Worm (Caenorhabditis elegans) whole organism, L2 larva: ENCODE data around the gene twk-48.

Experiments used
- C34F6.9 ChIP-seq: fragments of 150-350 bp; optimal IDR thresholded peaks from 2 replicates; lab custom pipeline; 2014; ENCODE audit warnings: missing biosample characterization, missing genetic modification characterization
- F13H6.1 ChIP-seq: sonication (generic microtip); optimal IDR thresholded peaks from 2 replicates; lab custom pipeline; 2016; ENCODE audit warnings: missing genetic modification characterization, missing compliant biosample characterization
- R02D3.7 ChIP-seq: fragments of 150-350 bp; optimal IDR thresholded peaks from 2 replicates; lab custom pipeline; 2014; ENCODE audit warnings: missing biosample characterization, missing genetic modification characterization
- Y55F3AM.14 ChIP-seq: fragments of 200-800 bp; sonication (Bioruptor generic); optimal IDR thresholded peaks from 2 replicates; lab custom pipeline; 2018; ENCODE audit warnings: mild to moderate bottlenecking, missing genetic modification characterization, missing compliant biosample characterization
- ZK546.5 ChIP-seq: sonication (generic microtip); optimal IDR thresholded peaks from 2 replicates; lab custom pipeline; 2017; ENCODE audit warnings: missing biosample characterization, missing genetic modification characterization
- alr-1 ChIP-seq: fragments of 150-350 bp; optimal IDR thresholded peaks from 2 replicates; lab custom pipeline; 2014; ENCODE audit warnings: missing biosample characterization, missing genetic modification characterization
- aly-2 ChIP-seq: fragments of 150-350 bp; optimal IDR thresholded peaks from 2 replicates; lab custom pipeline; 2014; ENCODE audit warnings: missing biosample characterization, missing genetic modification characterization
- ama-1 ChIP-seq: fragments of 150-350 bp; optimal IDR thresholded peaks from 2 replicates; lab custom pipeline; 2018; ENCODE audit warnings: inconsistent platforms
- blmp-1 ChIP-seq: sonication (generic microtip); optimal IDR thresholded peaks from 2 replicates; lab custom pipeline; 2017; ENCODE audit warnings: missing genetic modification characterization, mild to moderate bottlenecking, missing compliant biosample characterization, antibody characterized with exemption, moderate library complexity; ENCODE audit not compliant: insufficient read depth
- ceh-16 ChIP-seq: fragments of 150-350 bp; optimal IDR thresholded peaks from 2 replicates; lab custom pipeline; 2014; ENCODE audit warnings: missing biosample characterization, missing genetic modification characterization
- ceh-82 ChIP-seq: fragments of 150-350 bp; optimal IDR thresholded peaks from 2 replicates; lab custom pipeline; 2014; ENCODE audit warnings: missing biosample characterization, missing genetic modification characterization
- crh-2 ChIP-seq: sonication (generic microtip); optimal IDR thresholded peaks from 2 replicates; lab custom pipeline; 2017; ENCODE audit warnings: missing biosample characterization, missing genetic modification characterization
- dmd-4 ChIP-seq: sonication (generic microtip); optimal IDR thresholded peaks from 2 replicates; lab custom pipeline; 2017; ENCODE audit warnings: missing biosample characterization, missing genetic modification characterization
- egl-27 ChIP-seq: sonication (generic microtip); optimal IDR thresholded peaks from 3 replicates; lab custom pipeline; 2017; ENCODE audit warnings: missing biosample characterization, missing genetic modification reagents, missing genetic modification characterization
- elt-1 ChIP-seq: fragments of 150-350 bp; optimal IDR thresholded peaks from 2 replicates; lab custom pipeline; 2014; ENCODE audit warnings: missing biosample characterization, missing genetic modification characterization
- elt-3 ChIP-seq: sonication (generic microtip); optimal IDR thresholded peaks from 2 replicates; lab custom pipeline; 2017; ENCODE audit warnings: missing biosample characterization, missing genetic modification characterization
- fos-1 ChIP-seq: fragments of 150-350 bp; optimal IDR thresholded peaks from 2 replicates; lab custom pipeline; 2014; ENCODE audit warnings: missing biosample characterization, missing genetic modification characterization
- gmeb-1 ChIP-seq: fragments of 150-350 bp; optimal IDR thresholded peaks from 2 replicates; lab custom pipeline; 2014; ENCODE audit warnings: missing biosample characterization, missing genetic modification characterization
- lin-11 ChIP-seq: fragments of 150-350 bp; sonication (generic microtip); optimal IDR thresholded peaks from 2 replicates; lab custom pipeline; 2014; ENCODE audit warnings: missing biosample characterization, missing genetic modification characterization, inconsistent platforms, mixed read lengths
- lin-13 ChIP-seq: fragments of 150-350 bp; optimal IDR thresholded peaks from 2 replicates; lab custom pipeline; 2014; ENCODE audit warnings: missing biosample characterization, missing genetic modification reagents, missing genetic modification characterization
- lin-39 ChIP-seq: fragments of 150-350 bp; optimal IDR thresholded peaks from 2 replicates; lab custom pipeline; 2014; ENCODE audit warnings: missing biosample characterization, missing genetic modification reagents, missing genetic modification characterization
- lsy-2 ChIP-seq, 2 experiments: fragments of 150-350 bp in 1 of 2; sonication (generic microtip) in 1 of 2; optimal IDR thresholded peaks; 2 replicates each; lab custom pipeline; 2014 to 2017; ENCODE audit warnings: missing biosample characterization in 2 of 2, missing genetic modification characterization in 2 of 2
- mab-5 ChIP-seq: fragments of 150-350 bp; optimal IDR thresholded peaks from 2 replicates; lab custom pipeline; 2014; ENCODE audit warnings: missing biosample characterization, missing genetic modification characterization
- mbf-1 ChIP-seq: sonication (generic microtip); optimal IDR thresholded peaks from 2 replicates; lab custom pipeline; 2017; ENCODE audit warnings: missing biosample characterization, missing genetic modification characterization
- mdl-1 ChIP-seq, 2 experiments: fragments of 150-350 bp in 1 of 2; sonication (generic microtip) in 1 of 2; optimal IDR thresholded peaks; 2 replicates each; lab custom pipeline; 2017; ENCODE audit warnings: missing biosample characterization in 2 of 2, missing genetic modification characterization in 2 of 2
- nhr-10 ChIP-seq: sonication (generic microtip); optimal IDR thresholded peaks from 2 replicates; lab custom pipeline; 2017; ENCODE audit warnings: missing biosample characterization, missing genetic modification characterization
- nhr-11 ChIP-seq: fragments of 150-350 bp; optimal IDR thresholded peaks from 2 replicates; lab custom pipeline; 2014; ENCODE audit warnings: missing biosample characterization, missing genetic modification characterization
- nhr-12 ChIP-seq: fragments of 150-350 bp; optimal IDR thresholded peaks from 2 replicates; lab custom pipeline; 2014; ENCODE audit warnings: missing biosample characterization, missing genetic modification characterization
- nhr-129 ChIP-seq: fragments of 150-350 bp; optimal IDR thresholded peaks from 2 replicates; lab custom pipeline; 2014; ENCODE audit warnings: missing biosample characterization, missing genetic modification characterization
- nhr-21 ChIP-seq: fragments of 150-350 bp; optimal IDR thresholded peaks from 2 replicates; lab custom pipeline; 2014; ENCODE audit warnings: missing biosample characterization, missing genetic modification characterization
- nhr-23 ChIP-seq: fragments of 150-350 bp; optimal IDR thresholded peaks from 2 replicates; lab custom pipeline; 2014; ENCODE audit warnings: missing biosample characterization, missing genetic modification reagents, missing genetic modification characterization
- nhr-237 ChIP-seq: fragments of 150-350 bp; optimal IDR thresholded peaks from 2 replicates; lab custom pipeline; 2014; ENCODE audit warnings: missing biosample characterization, missing genetic modification characterization
- nhr-25 ChIP-seq: fragments of 150-350 bp; sonication (generic microtip); optimal IDR thresholded peaks from 3 replicates; lab custom pipeline; 2014; ENCODE audit warnings: missing biosample characterization, missing genetic modification characterization
- nhr-6 ChIP-seq: fragments of 150-350 bp; optimal IDR thresholded peaks from 2 replicates; lab custom pipeline; 2014; ENCODE audit warnings: missing biosample characterization, missing genetic modification characterization
- nhr-77 ChIP-seq: fragments of 150-350 bp; optimal IDR thresholded peaks from 2 replicates; lab custom pipeline; 2014; ENCODE audit warnings: missing biosample characterization, missing genetic modification characterization
- peb-1 ChIP-seq: fragments of 150-350 bp; optimal IDR thresholded peaks from 2 replicates; lab custom pipeline; 2014; ENCODE audit warnings: missing biosample characterization, missing genetic modification characterization
- sem-4 ChIP-seq: fragments of 150-350 bp; optimal IDR thresholded peaks from 2 replicates; lab custom pipeline; 2014; ENCODE audit warnings: missing biosample characterization, missing genetic modification reagents, missing genetic modification characterization
- skn-1 ChIP-seq: sonication (generic microtip); optimal IDR thresholded peaks from 2 replicates; lab custom pipeline; 2017; ENCODE audit warnings: missing biosample characterization, missing genetic modification characterization
- sma-3 ChIP-seq: sonication (generic microtip); optimal IDR thresholded peaks from 2 replicates; lab custom pipeline; 2016; ENCODE audit warnings: missing genetic modification reagents, missing genetic modification characterization, missing compliant biosample characterization
- sma-9 ChIP-seq, 2 experiments: fragments of 150-350 bp in 1 of 2; sonication (generic microtip) in 1 of 2; optimal IDR thresholded peaks; 2 replicates each; lab custom pipeline; 2014 to 2016; ENCODE audit warnings: missing genetic modification characterization in 2 of 2, mild to moderate bottlenecking in 1 of 2, missing biosample characterization in 1 of 2, missing compliant biosample characterization in 1 of 2, missing genetic modification reagents in 1 of 2, moderate library complexity in 1 of 2
- snpc-4 ChIP-seq: fragments of 150-350 bp; optimal IDR thresholded peaks from 2 replicates; lab custom pipeline; 2014; ENCODE audit warnings: missing biosample characterization, missing genetic modification characterization
- unc-39 ChIP-seq: fragments of 150-350 bp; optimal IDR thresholded peaks from 2 replicates; lab custom pipeline; 2014; ENCODE audit warnings: missing biosample characterization, missing genetic modification characterization
- unc-55 ChIP-seq: fragments of 150-350 bp; sonication (generic microtip); optimal IDR thresholded peaks from 3 replicates; lab custom pipeline; 2014; ENCODE audit warnings: missing biosample characterization, missing genetic modification reagents, missing genetic modification characterization
- unc-62 ChIP-seq: fragments of 150-350 bp; optimal IDR thresholded peaks from 2 replicates; lab custom pipeline; 2014; ENCODE audit warnings: missing biosample characterization, missing genetic modification reagents, missing genetic modification characterization
- zag-1 ChIP-seq: fragments of 150-350 bp; optimal IDR thresholded peaks from 2 replicates; lab custom pipeline; 2014; ENCODE audit warnings: missing biosample characterization, missing genetic modification characterization
- ztf-1 ChIP-seq: fragments of 200-800 bp; sonication (Bioruptor generic); conservative IDR thresholded peaks from 2 replicates; pipeline ENCODE4 v1.3.6; 2022; ENCODE audit warnings: missing genetic modification characterization, missing compliant biosample characterization
- ztf-11 ChIP-seq: sonication (generic microtip); optimal IDR thresholded peaks from 2 replicates; lab custom pipeline; 2017; ENCODE audit warnings: missing biosample characterization, missing genetic modification characterization
- ztf-4 ChIP-seq: fragments of 150-350 bp; optimal IDR thresholded peaks from 2 replicates; lab custom pipeline; 2014; ENCODE audit warnings: missing biosample characterization, missing genetic modification characterization

twk-48 gene

DNA sequence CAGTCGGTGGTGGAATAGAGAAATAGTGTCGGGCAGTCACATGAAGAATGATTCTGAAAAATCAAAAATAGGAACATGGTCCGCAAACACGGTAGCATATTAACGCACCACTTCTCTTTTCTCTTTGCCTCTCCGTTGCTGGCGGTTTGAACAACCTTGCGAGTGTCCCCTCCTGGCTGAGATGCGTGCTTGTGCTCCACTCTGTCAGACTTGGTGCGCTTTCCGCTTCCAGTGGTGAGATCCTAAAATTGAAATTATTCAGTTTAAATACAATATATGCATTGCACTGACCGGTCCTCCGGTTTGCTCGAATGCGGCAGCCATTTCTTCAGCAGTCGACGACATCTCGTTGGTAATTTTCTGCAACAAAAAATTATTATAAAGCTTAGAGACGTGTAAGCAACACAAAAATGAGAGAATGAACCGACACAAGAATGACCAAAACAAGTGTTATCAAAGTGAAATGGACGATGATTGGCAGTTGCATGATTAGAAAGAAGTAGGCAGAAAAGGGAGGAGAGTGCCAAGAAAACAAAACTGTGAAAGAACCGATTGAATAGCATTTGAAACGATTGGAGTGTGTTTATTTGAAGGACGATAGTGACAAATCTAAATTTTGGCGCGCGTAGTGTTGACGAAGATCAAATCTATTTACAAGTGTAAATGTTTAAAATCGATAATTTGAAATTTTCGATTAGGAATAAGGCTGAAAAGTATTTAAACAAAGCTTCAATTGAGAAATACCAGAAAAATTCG lies 35.3 kb upstream of the twk-48 start, which contains the start of gene ZK632.9:
Gene ZK632.9, minus strand, starts transcription at position 360 of the 756 bp plus-strand sequence.
- TF ChIP-seq gmeb-1 (tag; lab: Kevin White, UChicago): no peak
- TF ChIP-seq egl-27 (tag; lab: Kevin White, UChicago): no peak
- peak; percentile 7 for TF ChIP-seq nhr-10 (tag; lab: Kevin White, UChicago)
- TF ChIP-seq R02D3.7 (tag; lab: Kevin White, UChicago): no peak
- no peak for TF ChIP-seq peb-1 (tag; lab: Kevin White, UChicago)
- no peak for TF ChIP-seq ama-1 (lab: Kevin White, UChicago)
- peak; percentile 8 for TF ChIP-seq nhr-21 (tag; lab: Kevin White, UChicago)
- TF ChIP-seq fos-1: peak; percentile 35
- TF ChIP-seq mbf-1 (tag; lab: Kevin White, UChicago): no peak
- no peak for TF ChIP-seq ceh-82 (tag; lab: Kevin White, UChicago)
- TF ChIP-seq Y55F3AM.14: peak; percentile 9
- peak; percentile 11 for TF ChIP-seq unc-55 (GFP tag; lab: Kevin White, UChicago)
- TF ChIP-seq skn-1 (tag; lab: Kevin White, UChicago): peak; percentile 34
- no peak for TF ChIP-seq unc-39 (tag; lab: Kevin White, UChicago)
- no peak for TF ChIP-seq nhr-77
- peak; percentile 32 for TF ChIP-seq nhr-129 (tag; lab: Kevin White, UChicago)

DNA sequence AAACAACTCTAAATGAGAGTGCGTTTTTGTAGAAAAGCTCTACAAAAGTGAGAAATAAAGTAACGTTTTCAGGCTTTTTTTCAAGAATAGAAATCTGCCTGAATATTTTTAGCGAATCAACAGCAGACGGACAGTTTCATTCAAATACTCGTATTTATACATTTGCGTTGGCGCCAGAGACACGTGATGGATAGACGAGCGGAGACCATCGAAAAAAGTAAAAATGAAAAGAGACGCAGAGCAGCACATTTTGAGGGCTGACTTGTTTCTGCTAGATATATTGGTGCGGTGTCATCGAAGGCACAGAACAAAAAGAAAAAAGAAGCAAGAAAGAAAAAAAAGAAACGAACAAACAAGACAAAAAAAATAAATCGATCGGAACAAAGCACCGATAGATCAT lies 34.5 kb upstream of the twk-48 start:
- TF ChIP-seq mdl-1 (tag; optimal IDR thresholded peaks at IDR 0.05; lab: Kevin White, UChicago) (peak in 1 of 2 experiments; percentile 46), mbf-1 (tag; lab: Kevin White, UChicago) (no peak), lsy-2 (tag; optimal IDR thresholded peaks at IDR 0.05; lab: Kevin White, UChicago) (peak in 1 of 2 experiments; percentile 79), ZK546.5 (no peak), fos-1 (peak; percentile 3), nhr-21 (tag; lab: Kevin White, UChicago) (no peak), sma-9 (GFP tag; optimal IDR thresholded peaks at IDR 0.05; lab: Kevin White, UChicago) (peak; percentile 52), sma-9 (tag; optimal IDR thresholded peaks at IDR 0.05; lab: Kevin White, UChicago) (no peak), elt-3 (no peak), nhr-25 (tag; lab: Kevin White, UChicago) (no peak), sem-4 (tag; lab: Kevin White, UChicago) (peak; percentile 6), ama-1 (lab: Kevin White, UChicago) (peak; percentile 93), peb-1 (tag; lab: Kevin White, UChicago) (no peak), unc-39 (tag; lab: Kevin White, UChicago) (no peak), ztf-4 (peak; percentile 65), mab-5 (tag; lab: Kevin White, UChicago) (peak; percentile 32), C34F6.9 (peak; percentile 71), lin-11 (tag; lab: Kevin White, UChicago) (no peak), nhr-11 (tag; lab: Kevin White, UChicago) (no peak), sma-3 (peak; percentile 46), lin-39 (no peak), gmeb-1 (tag; lab: Kevin White, UChicago) (peak; percentile 23), nhr-6 (tag; lab: Kevin White, UChicago) (no peak), blmp-1 (tag; lab: Kevin White, UChicago) (no peak), egl-27 (tag; lab: Kevin White, UChicago) (no peak), R02D3.7 (tag; lab: Kevin White, UChicago) (no peak), crh-2 (peak; percentile 68), unc-62 (GFP tag; lab: Kevin White, UChicago) (no peak), aly-2 (no peak), ztf-11 (no peak), snpc-4 (tag; lab: Kevin White, UChicago) (no peak), elt-1 (tag; lab: Kevin White, UChicago) (no peak), nhr-129 (tag; lab: Kevin White, UChicago) (peak; percentile 83), skn-1 (tag; lab: Kevin White, UChicago) (no peak), nhr-77 (no peak), nhr-12 (tag; lab: Kevin White, UChicago) (no peak), nhr-237 (tag; lab: Kevin White, UChicago) (no peak), nhr-23 (tag; lab: Kevin White, UChicago) (no peak), unc-55 (GFP tag; lab: Kevin White, UChicago) (peak; percentile 34), alr-1 (no peak), dmd-4 (tag; lab: Kevin White, UChicago) (no peak), lin-13 (peak; percentile 18), zag-1 (no peak), F13H6.1 (tag; lab: Kevin White, UChicago) (peak; percentile 61), ceh-16 (tag; lab: Kevin White, UChicago) (no peak), nhr-10 (tag; lab: Kevin White, UChicago) (no peak), ztf-1 (no peak), ceh-82 (tag; lab: Kevin White, UChicago) (no peak), Y55F3AM.14 (peak; percentile 82)
